Worm (Caenorhabditis elegans) whole organism, late embryonic: ENCODE results near the gene fis-1.

Experiments used
- ceh-19 ChIP-seq: fragments of 200-800 bp; sonication (Bioruptor generic); optimal IDR thresholded peaks from 2 replicates; lab custom pipeline; 2018; ENCODE audit warnings: mild to moderate bottlenecking, missing genetic modification characterization, missing compliant biosample characterization
- ceh-30 ChIP-seq: fragments of 150-350 bp; optimal IDR thresholded peaks from 2 replicates; lab custom pipeline; 2014; ENCODE audit warnings: missing biosample characterization, missing genetic modification characterization
- nfya-1 ChIP-seq: sonication (generic microtip); optimal IDR thresholded peaks from 2 replicates; lab custom pipeline; 2017; ENCODE audit warnings: missing genetic modification characterization, mild to moderate bottlenecking, missing compliant biosample characterization, antibody characterized with exemption, moderate library complexity
- nhr-11 ChIP-seq: fragments of 150-350 bp; optimal IDR thresholded peaks from 2 replicates; lab custom pipeline; 2014; ENCODE audit warnings: missing biosample characterization, missing genetic modification characterization
- pat-9 ChIP-seq: fragments of 200-800 bp; sonication (Bioruptor generic); optimal IDR thresholded peaks from 2 replicates; lab custom pipeline; 2018; ENCODE audit warnings: mild to moderate bottlenecking, missing genetic modification characterization, moderate library complexity, missing compliant biosample characterization
- pha-4 ChIP-seq: fragments of 150-350 bp; optimal IDR thresholded peaks from 2 replicates; lab custom pipeline; 2018; ENCODE audit warnings: missing biosample characterization, missing genetic modification reagents, missing genetic modification characterization
- zip-5 ChIP-seq: sonication (generic microtip); optimal IDR thresholded peaks from 2 replicates; lab custom pipeline; 2016; ENCODE audit warnings: missing genetic modification characterization, missing compliant biosample characterization

- TF ChIP-seq nhr-11 = no peak
- no peak for TF ChIP-seq ceh-19 (GFP tag; lab: Kevin White, UChicago)
- no peak for TF ChIP-seq zip-5 (tag; lab: Kevin White, UChicago)
- no peak for TF ChIP-seq pat-9 (tag; lab: Kevin White, UChicago)
- no peak for TF ChIP-seq nfya-1
- TF ChIP-seq pha-4 (tag; lab: Kevin White, UChicago) = no peak
- TF ChIP-seq ceh-30 (tag; lab: Kevin White, UChicago) = no peak
These were observed 9.2 kb upstream of the fis-1 start, which contains the start of gene ins-14 for ce11 chrII:6745783-6746182.
